Worm (Caenorhabditis elegans) whole organism, L1 larva: ENCODE data around the gene nspc-19.

ENCODE experiments used
- ama-1 ChIP-seq: fragments of 150-350 bp; optimal IDR thresholded peaks from 2 replicates; lab custom pipeline; 2014
- ces-1 ChIP-seq: fragments of 150-350 bp; optimal IDR thresholded peaks from 2 replicates; lab custom pipeline; 2014; ENCODE audit warnings: missing biosample characterization, missing genetic modification reagents, missing genetic modification characterization
- fkh-4 ChIP-seq: sonication (generic microtip); optimal IDR thresholded peaks from 2 replicates; lab custom pipeline; 2016; ENCODE audit warnings: missing compliant biosample characterization, missing genetic modification characterization, borderline replicate concordance
- nhr-28 ChIP-seq: fragments of 150-350 bp; optimal IDR thresholded peaks from 2 replicates; lab custom pipeline; 2014; ENCODE audit warnings: missing biosample characterization, missing genetic modification characterization
- nhr-76 ChIP-seq: sonication (generic microtip); optimal IDR thresholded peaks from 2 replicates; lab custom pipeline; 2017; ENCODE audit warnings: missing biosample characterization, missing genetic modification characterization
- nhr-90 ChIP-seq: sonication (generic microtip); optimal IDR thresholded peaks from 2 replicates; lab custom pipeline; 2016; ENCODE audit warnings: mild to moderate bottlenecking, missing genetic modification characterization, missing compliant biosample characterization; ENCODE audit not compliant: poor library complexity
- unc-30 ChIP-seq: sonication (generic microtip); optimal IDR thresholded peaks from 2 replicates; lab custom pipeline; 2017; ENCODE audit warnings: missing biosample characterization, missing genetic modification characterization

ce11 chrX:14500422-14501058 lies 28.0 kb upstream of the nspc-19 start:
- TF ChIP-seq fkh-4 (tag; lab: Kevin White, UChicago), result no peak
- no peak for TF ChIP-seq ama-1
- TF ChIP-seq ces-1 (GFP tag; lab: Kevin White, UChicago), result no peak
- TF ChIP-seq nhr-76 (tag; lab: Kevin White, UChicago), result no peak
- no peak for TF ChIP-seq unc-30 (tag; lab: Kevin White, UChicago)
- no peak for TF ChIP-seq nhr-28 (tag; lab: Kevin White, UChicago)
- TF ChIP-seq nhr-90 (tag; lab: Kevin White, UChicago), result peak; percentile 54
